Worm (Caenorhabditis elegans) whole organism, young adult: ENCODE measurements around the gene epg-4.
A peak's percentile ranks its signal among the peaks of the same experiment; 100 is the strongest.

Experiments
- C06A6.2 ChIP-seq: fragments of 200-800 bp; sonication (Bioruptor generic); conservative IDR thresholded peaks from 2 replicates; pipeline ENCODE4 v1.3.6; 2022; ENCODE audit warnings: missing genetic modification characterization, missing compliant biosample characterization
- F55B11.4 ChIP-seq: sonication (generic microtip); optimal IDR thresholded peaks from 2 replicates; lab custom pipeline; 2016; ENCODE audit warnings: missing compliant biosample characterization, missing genetic modification characterization, borderline replicate concordance; ENCODE audit not compliant: insufficient read depth
- K11D2.4 ChIP-seq: fragments of 200-800 bp; sonication (Bioruptor generic); IDR thresholded peaks from 2 replicates; pipeline ENCODE4 v1.3.6; 2022; ENCODE audit warnings: missing genetic modification reagents, missing genetic modification characterization, missing compliant biosample characterization
- T07F8.4 ChIP-seq: sonication (generic microtip); optimal IDR thresholded peaks from 2 replicates; lab custom pipeline; 2016; ENCODE audit warnings: mild to moderate bottlenecking, missing genetic modification characterization, moderate library complexity, missing compliant biosample characterization
- Y53F4B.3 ChIP-seq: fragments of 200-800 bp; sonication (Bioruptor generic); IDR thresholded peaks from 2 replicates; pipeline ENCODE4 v1.3.6; 2022; ENCODE audit warnings: missing genetic modification reagents, missing genetic modification characterization, missing compliant biosample characterization
- ZK185.1 ChIP-seq: sonication (generic microtip); optimal IDR thresholded peaks from 2 replicates; lab custom pipeline; 2016; ENCODE audit warnings: mild to moderate bottlenecking, missing genetic modification characterization, missing compliant biosample characterization; ENCODE audit not compliant: poor library complexity, severe bottlenecking
- ama-1 ChIP-seq, 3 experiments: fragments of 150-350 bp in 1 of 3; sonication (generic microtip) in 2 of 3; optimal IDR thresholded peaks; 2 replicates each; lab custom pipeline; 2014 to 2018; ENCODE audit warnings: missing biosample characterization in 2 of 3, missing genetic modification characterization in 2 of 3, missing genetic modification reagents in 2 of 3
- cebp-1 ChIP-seq, 2 experiments: fragments of 200-800 bp in 1 of 2; sonication (Bioruptor generic) in 1 of 2; sonication (generic microtip) in 1 of 2; IDR thresholded peaks in 1 of 2; optimal IDR thresholded peaks in 1 of 2; 2 replicates each; pipeline versions ENCODE4 v1.3.6 to Lab custom; 2017 to 2022; ENCODE audit warnings: missing compliant biosample characterization in 2 of 2, missing genetic modification characterization in 2 of 2, mild to moderate bottlenecking in 1 of 2, missing genetic modification reagents in 1 of 2, moderate library complexity in 1 of 2
- ceh-58 ChIP-seq: fragments of 200-800 bp; sonication (Bioruptor generic); IDR thresholded peaks from 2 replicates; pipeline ENCODE4 v1.3.6; 2022; ENCODE audit warnings: missing genetic modification characterization, missing compliant biosample characterization
- ceh-91 ChIP-seq: fragments of 200-800 bp; sonication (Bioruptor generic); IDR thresholded peaks from 2 replicates; pipeline ENCODE4 v1.3.6; 2022; ENCODE audit warnings: missing genetic modification reagents, missing genetic modification characterization, missing compliant biosample characterization
- die-1 ChIP-seq: sonication (generic microtip); optimal IDR thresholded peaks from 2 replicates; lab custom pipeline; 2016; ENCODE audit warnings: missing genotype, mild to moderate bottlenecking, missing genetic modification characterization, missing compliant biosample characterization
- dpff-1 ChIP-seq: sonication (generic microtip); optimal IDR thresholded peaks from 2 replicates; lab custom pipeline; 2017; ENCODE audit warnings: mild to moderate bottlenecking, missing genetic modification characterization, missing compliant biosample characterization
- dpl-1 ChIP-seq: fragments of 150-350 bp; optimal IDR thresholded peaks from 2 replicates; lab custom pipeline; 2014; ENCODE audit warnings: missing biosample characterization, missing genetic modification reagents, missing genetic modification characterization
- egl-18 ChIP-seq: fragments of 200-800 bp; sonication (Bioruptor generic); IDR thresholded peaks from 2 replicates; pipeline ENCODE4 v1.3.6; 2022; ENCODE audit warnings: missing genetic modification reagents, missing genetic modification characterization, missing compliant biosample characterization
- egrh-3 ChIP-seq: fragments of 200-800 bp; sonication (Bioruptor generic); IDR thresholded peaks from 2 replicates; pipeline ENCODE4 v1.3.6; 2022; ENCODE audit warnings: missing genetic modification reagents, missing genetic modification characterization, missing compliant biosample characterization
- ekl-4 ChIP-seq: fragments of 200-800 bp; sonication (Bioruptor generic); IDR thresholded peaks from 2 replicates; pipeline ENCODE4 v1.3.6; 2022; ENCODE audit warnings: missing genetic modification reagents, missing genetic modification characterization, missing compliant biosample characterization
- fkh-3 ChIP-seq: sonication (generic microtip); optimal IDR thresholded peaks from 2 replicates; lab custom pipeline; 2016; ENCODE audit warnings: mild to moderate bottlenecking, missing genetic modification characterization, missing compliant biosample characterization
- gei-17 ChIP-seq: fragments of 200-800 bp; sonication (Bioruptor generic); optimal IDR thresholded peaks from 2 replicates; lab custom pipeline; 2018; ENCODE audit warnings: mild to moderate bottlenecking, missing genetic modification characterization, missing compliant biosample characterization
- hmg-1.2 ChIP-seq: fragments of 200-800 bp; sonication (Bioruptor generic); IDR thresholded peaks from 2 replicates; pipeline ENCODE4 v1.3.6; 2022; ENCODE audit warnings: missing genetic modification reagents, missing genetic modification characterization, missing compliant biosample characterization
- hsf-1 ChIP-seq: fragments of 200-800 bp; sonication (Bioruptor generic); IDR thresholded peaks from 2 replicates; pipeline ENCODE4 v1.3.6; 2022; ENCODE audit warnings: missing genetic modification reagents, missing genetic modification characterization, missing compliant biosample characterization
- let-607 ChIP-seq, 2 experiments: fragments of 200-800 bp in 1 of 2; sonication (Bioruptor generic) in 1 of 2; sonication (generic microtip) in 1 of 2; optimal IDR thresholded peaks; 2 replicates each; lab custom pipeline; 2016 to 2018; ENCODE audit warnings: mild to moderate bottlenecking in 2 of 2, missing compliant biosample characterization in 2 of 2, missing genetic modification characterization in 2 of 2, moderate library complexity in 2 of 2, missing genotype in 1 of 2
- lin-26 ChIP-seq: fragments of 200-800 bp; sonication (Bioruptor generic); IDR thresholded peaks from 2 replicates; pipeline ENCODE4 v1.3.6; 2022; ENCODE audit warnings: missing genetic modification reagents, missing genetic modification characterization, missing compliant biosample characterization
- lin-35 ChIP-seq, 3 experiments: fragments of 150-350 bp in 2 of 3; sonication (generic microtip) in 1 of 3; optimal IDR thresholded peaks; 2 replicates each; lab custom pipeline; 2014 to 2018; ENCODE audit warnings: missing biosample characterization in 3 of 3, missing genetic modification characterization in 3 of 3, missing genetic modification reagents in 3 of 3
- lin-54 ChIP-seq: fragments of 200-800 bp; sonication (Bioruptor generic); optimal IDR thresholded peaks from 2 replicates; lab custom pipeline; 2018; ENCODE audit warnings: mild to moderate bottlenecking, missing genetic modification characterization, missing compliant biosample characterization
- madf-3 ChIP-seq: fragments of 200-800 bp; sonication (Bioruptor generic); IDR thresholded peaks from 2 replicates; pipeline ENCODE4 v1.3.6; 2022; ENCODE audit warnings: missing genetic modification reagents, missing genetic modification characterization, missing compliant biosample characterization
- madf-6 ChIP-seq: fragments of 200-800 bp; sonication (Bioruptor generic); IDR thresholded peaks from 2 replicates; pipeline ENCODE4 v1.3.6; 2022; ENCODE audit warnings: missing genetic modification reagents, missing genetic modification characterization, missing compliant biosample characterization
- madf-8 ChIP-seq: fragments of 200-800 bp; sonication (Bioruptor generic); conservative IDR thresholded peaks from 2 replicates; pipeline ENCODE4 v1.3.6; 2022; ENCODE audit warnings: missing genetic modification reagents, missing genetic modification characterization, missing compliant biosample characterization
- nhr-179 ChIP-seq: sonication (generic microtip); optimal IDR thresholded peaks from 2 replicates; lab custom pipeline; 2016; ENCODE audit warnings: mild to moderate bottlenecking, missing genetic modification characterization, missing compliant biosample characterization
- nhr-80 ChIP-seq: sonication (generic microtip); optimal IDR thresholded peaks from 2 replicates; lab custom pipeline; 2016; ENCODE audit warnings: missing genetic modification characterization, missing compliant biosample characterization
- rcor-1 ChIP-seq: fragments of 200-800 bp; sonication (Bioruptor generic); IDR thresholded peaks from 2 replicates; pipeline ENCODE4 v1.3.6; 2022; ENCODE audit warnings: missing genetic modification reagents, missing genetic modification characterization, missing compliant biosample characterization
- rec-8 ChIP-seq, 2 experiments: sonication (generic microtip); optimal IDR thresholded peaks; 2 replicates each; lab custom pipeline; 2016; ENCODE audit warnings: mild to moderate bottlenecking in 2 of 2, missing genetic modification characterization in 2 of 2, missing genetic modification reagents in 2 of 2, missing genotype in 2 of 2, missing biosample characterization in 1 of 2, missing compliant biosample characterization in 1 of 2, moderate library complexity in 1 of 2
- sdz-38 ChIP-seq: sonication (generic microtip); optimal IDR thresholded peaks from 2 replicates; lab custom pipeline; 2016; ENCODE audit warnings: missing genotype, missing genetic modification characterization, missing compliant biosample characterization
- sea-2 ChIP-seq: fragments of 200-800 bp; sonication (Bioruptor generic); IDR thresholded peaks from 2 replicates; pipeline ENCODE4 v1.3.6; 2022; ENCODE audit warnings: missing genetic modification characterization, missing compliant biosample characterization
- snpc-1.3 ChIP-seq: sonication (generic microtip); optimal IDR thresholded peaks from 2 replicates; lab custom pipeline; 2017; ENCODE audit warnings: missing genetic modification characterization, mild to moderate bottlenecking, missing compliant biosample characterization, antibody characterized with exemption, moderate library complexity, missing genotype, missing genetic modification reagents; ENCODE audit not compliant: insufficient read depth
- snpc-3.4 ChIP-seq: sonication (generic microtip); optimal IDR thresholded peaks from 2 replicates; lab custom pipeline; 2017; ENCODE audit warnings: missing genetic modification characterization, mild to moderate bottlenecking, missing compliant biosample characterization, antibody characterized with exemption, moderate library complexity, missing genotype, missing genetic modification reagents
- snpc-4 ChIP-seq, 5 experiments: fragments of 150-350 bp in 1 of 5; sonication (generic microtip) in 4 of 5; optimal IDR thresholded peaks; 2 replicates each; lab custom pipeline; 2014 to 2018; ENCODE audit warnings: missing genetic modification characterization in 5 of 5, missing biosample characterization in 3 of 5, antibody characterized with exemption in 2 of 5, mild to moderate bottlenecking in 2 of 5, missing compliant biosample characterization in 2 of 5, missing genotype in 2 of 5, moderate library complexity in 2 of 5, missing genetic modification reagents in 1 of 5
- tlf-1 ChIP-seq: fragments of 200-800 bp; sonication (Bioruptor generic); optimal IDR thresholded peaks from 2 replicates; lab custom pipeline; 2018; ENCODE audit warnings: mild to moderate bottlenecking, missing genetic modification characterization, missing compliant biosample characterization
- unc-62 ChIP-seq: fragments of 150-350 bp; optimal IDR thresholded peaks from 2 replicates; lab custom pipeline; 2014; ENCODE audit warnings: missing biosample characterization, missing genetic modification reagents, missing genetic modification characterization
- xnd-1 ChIP-seq: sonication (generic microtip); optimal IDR thresholded peaks from 2 replicates; lab custom pipeline; 2016; ENCODE audit warnings: missing genotype, missing genetic modification reagents, missing genetic modification characterization, missing compliant biosample characterization
- ztf-18 ChIP-seq: sonication (generic microtip); optimal IDR thresholded peaks from 2 replicates; lab custom pipeline; 2016; ENCODE audit warnings: missing genotype, mild to moderate bottlenecking, missing genetic modification characterization, missing compliant biosample characterization
- ztf-26 ChIP-seq: sonication (generic microtip); optimal IDR thresholded peaks from 2 replicates; lab custom pipeline; 2017; ENCODE audit warnings: missing genetic modification characterization, missing compliant biosample characterization
- ztf-3 ChIP-seq: fragments of 200-800 bp; sonication (Bioruptor generic); optimal IDR thresholded peaks from 2 replicates; lab custom pipeline; 2018; ENCODE audit warnings: mild to moderate bottlenecking, missing genetic modification characterization, missing compliant biosample characterization
- ztf-6 ChIP-seq: fragments of 200-800 bp; sonication (Bioruptor generic); IDR thresholded peaks from 2 replicates; pipeline ENCODE4 v1.3.6; 2022; ENCODE audit warnings: missing genetic modification reagents, missing genetic modification characterization, missing compliant biosample characterization

Gene epg-4

DNA sequence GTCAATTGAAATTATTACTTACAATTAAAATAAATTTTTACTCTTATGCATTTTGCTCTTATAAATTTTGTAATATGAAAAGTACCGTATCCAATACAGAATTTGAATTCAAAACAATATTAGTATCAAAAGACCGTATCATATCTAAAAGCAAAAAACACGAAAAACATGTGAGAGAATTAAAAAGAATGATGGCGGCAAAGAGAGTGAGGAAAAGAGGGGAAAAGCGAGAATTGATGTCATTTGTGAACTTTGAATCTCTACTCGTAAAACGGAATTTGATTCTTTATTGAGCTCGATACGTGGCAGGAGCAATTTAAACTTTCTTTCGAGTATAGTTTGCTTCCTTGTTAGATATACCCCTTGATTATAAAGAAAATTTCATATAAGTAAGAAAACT is 27.4 kb upstream of the epg-4 start:
- TF ChIP-seq let-607 (tag; optimal IDR thresholded peaks at IDR 0.05; lab: Kevin White, UChicago) (no peak), hmg-1.2 (GFP tag; lab: Robert Waterston, UW) (peak; percentile 4; the same call in 1 of the 2 replicates), ztf-6 (GFP tag; lab: Robert Waterston, UW) (no peak), C06A6.2 (GFP tag; lab: Robert Waterston, UW) (no peak), lin-26 (0 out of 2 replicates have a peak, but pooled peaks have one; percentile 23), ceh-58 (GFP tag; lab: Robert Waterston, UW) (no peak), tlf-1 (GFP tag; lab: Kevin White, UChicago) (no peak), ztf-26 (tag; lab: Kevin White, UChicago) (no peak), snpc-4 (GFP tag; optimal IDR thresholded peaks at IDR 0.05; lab: Kevin White, UChicago) (no peak), snpc-4 (tag; optimal IDR thresholded peaks at IDR 0.05; lab: Kevin White, UChicago) (no peak)

ce11 chrIII:7155631-7156030 is 26.3 kb upstream of the epg-4 start:
- TF ChIP-seq hsf-1 (GFP tag; lab: Robert Waterston, UW) (peak; percentile 85), F55B11.4 (no peak), lin-26 (0 out of 2 replicates have a peak, but pooled peaks have one; percentile 43), sea-2 (no peak), nhr-179 (no peak), ceh-58 (GFP tag; lab: Robert Waterston, UW) (no peak), lin-35 (GFP tag; optimal IDR thresholded peaks at IDR 0.05; lab: Kevin White, UChicago) (peak in 1 of 3 experiments; percentile 75), dpl-1 (GFP tag; lab: Kevin White, UChicago) (no peak), ceh-91 (GFP tag; lab: Robert Waterston, UW) (no peak), rec-8 (tag; optimal IDR thresholded peaks at IDR 0.05; lab: Kevin White, UChicago) (no peak), snpc-4 (GFP tag; optimal IDR thresholded peaks at IDR 0.05; lab: Kevin White, UChicago) (peak; percentile 52), snpc-4 (tag; optimal IDR thresholded peaks at IDR 0.05; lab: Kevin White, UChicago) (peak; percentile 28 to 74 (median 59)), rcor-1 (GFP tag; lab: Robert Waterston, UW) (peak; percentile 30; the same call in 1 of the 2 replicates), xnd-1 (no peak), gei-17 (GFP tag; lab: Kevin White, UChicago) (peak; percentile 12), ama-1 (optimal IDR thresholded peaks at IDR 0.05; lab: Kevin White, UChicago) (peak; percentile 3), ama-1 (GFP tag; optimal IDR thresholded peaks at IDR 0.05; lab: Kevin White, UChicago) (no peak), sdz-38 (tag; lab: Kevin White, UChicago) (no peak), lin-54 (GFP tag; lab: Kevin White, UChicago) (peak; percentile 60), cebp-1 (GFP tag; IDR thresholded peaks at IDR 0.05; lab: Robert Waterston, UW) (no peak), cebp-1 (tag; optimal IDR thresholded peaks at IDR 0.05; lab: Kevin White, UChicago) (peak; percentile 88), T07F8.4 (tag; lab: Kevin White, UChicago) (peak; percentile 4), madf-3 (peak; percentile 78), ztf-3 (peak; percentile 45), ztf-18 (tag; lab: Kevin White, UChicago) (peak; percentile 18), snpc-3.4 (tag; lab: Kevin White, UChicago) (no peak), ekl-4 (peak; percentile 85), egl-18 (GFP tag; lab: Robert Waterston, UW) (no peak), tlf-1 (GFP tag; lab: Kevin White, UChicago) (peak; percentile 60), dpff-1 (tag; lab: Kevin White, UChicago) (no peak), fkh-3 (tag; lab: Kevin White, UChicago) (no peak), madf-8 (no peak), ztf-26 (tag; lab: Kevin White, UChicago) (peak; percentile 70), Y53F4B.3 (GFP tag; lab: Robert Waterston, UW) (no peak), ZK185.1 (tag; lab: Kevin White, UChicago) (peak; percentile 54), unc-62 (GFP tag; lab: Kevin White, UChicago) (peak; percentile 29), madf-6 (GFP tag; lab: Robert Waterston, UW) (0 out of 2 replicates have a peak, but pooled peaks have one; percentile 18), egrh-3 (GFP tag; lab: Robert Waterston, UW) (peak; percentile 60; the same call in 1 of the 2 replicates), nhr-80 (tag; lab: Kevin White, UChicago) (peak; percentile 77), snpc-1.3 (tag; lab: Kevin White, UChicago) (no peak), die-1 (tag; lab: Kevin White, UChicago) (peak; percentile 39), C06A6.2 (GFP tag; lab: Robert Waterston, UW) (peak; percentile 82), K11D2.4 (GFP tag; lab: Robert Waterston, UW) (peak; percentile 88)
